Worm (Caenorhabditis elegans) whole organism, mixed stage, embryonic: ENCODE measurements around the gene C49F5.6.
"Not testable (repeated sequence)": the region's sequence is repeated elsewhere in the genome, so short reads cannot be mapped to it uniquely, and the experiment has no call there.

ENCODE experiments used
- M03D4.4 ChIP-seq: sonication (generic microtip); optimal IDR thresholded peaks from 2 replicates; lab custom pipeline; 2017; ENCODE audit warnings: mild to moderate bottlenecking, missing genetic modification characterization, missing compliant biosample characterization
- bed-3 ChIP-seq: fragments of 200-800 bp; sonication (Bioruptor generic); optimal IDR thresholded peaks from 3 replicates; lab custom pipeline; 2018; ENCODE audit warnings: mild to moderate bottlenecking, missing genetic modification characterization, moderate library complexity, missing compliant biosample characterization
- ceh-39 ChIP-seq: fragments of 150-350 bp; optimal IDR thresholded peaks from 2 replicates; lab custom pipeline; 2014; ENCODE audit warnings: missing biosample characterization, missing genetic modification characterization
- ceh-43 ChIP-seq: fragments of 200-800 bp; sonication (Bioruptor generic); optimal IDR thresholded peaks from 2 replicates; lab custom pipeline; 2018; ENCODE audit warnings: mild to moderate bottlenecking, missing genetic modification characterization, moderate library complexity, missing compliant biosample characterization
- ces-1 ChIP-seq: fragments of 150-350 bp; optimal IDR thresholded peaks from 2 replicates; lab custom pipeline; 2014; ENCODE audit warnings: missing biosample characterization, missing genetic modification reagents, missing genetic modification characterization
- cnd-1 ChIP-seq: fragments of 200-800 bp; sonication (Bioruptor generic); optimal IDR thresholded peaks from 2 replicates; lab custom pipeline; 2018; ENCODE audit warnings: mild to moderate bottlenecking, missing genetic modification characterization, missing compliant biosample characterization
- drap-1 ChIP-seq: fragments of 200-800 bp; sonication (Bioruptor generic); optimal IDR thresholded peaks from 3 replicates; lab custom pipeline; 2018; ENCODE audit warnings: mild to moderate bottlenecking, missing genetic modification characterization, missing compliant biosample characterization
- elt-1 ChIP-seq: sonication (generic microtip); optimal IDR thresholded peaks from 2 replicates; lab custom pipeline; 2017; ENCODE audit warnings: missing genetic modification characterization, mild to moderate bottlenecking, missing compliant biosample characterization, antibody characterized with exemption, moderate library complexity, borderline replicate concordance; ENCODE audit not compliant: insufficient read depth
- elt-3 ChIP-seq: fragments of 150-350 bp; optimal IDR thresholded peaks from 2 replicates; lab custom pipeline; 2014; ENCODE audit warnings: missing biosample characterization, missing genetic modification characterization
- flh-1 ChIP-seq: fragments of 200-800 bp; sonication (Bioruptor generic); optimal IDR thresholded peaks from 2 replicates; lab custom pipeline; 2018; ENCODE audit warnings: mild to moderate bottlenecking, missing genetic modification characterization, moderate library complexity, missing compliant biosample characterization
- ham-2 ChIP-seq: fragments of 200-800 bp; sonication (Bioruptor generic); optimal IDR thresholded peaks from 2 replicates; lab custom pipeline; 2018; ENCODE audit warnings: mild to moderate bottlenecking, missing genetic modification characterization, missing compliant biosample characterization
- hlh-1 ChIP-seq: fragments of 150-350 bp; optimal IDR thresholded peaks from 2 replicates; lab custom pipeline; 2014; ENCODE audit warnings: missing biosample characterization, missing genetic modification reagents, missing genetic modification characterization
- lin-13 ChIP-seq: fragments of 150-350 bp; optimal IDR thresholded peaks from 2 replicates; lab custom pipeline; 2014; ENCODE audit warnings: missing biosample characterization, missing genetic modification characterization
- lin-32 ChIP-seq: fragments of 200-800 bp; sonication (Bioruptor generic); optimal IDR thresholded peaks from 2 replicates; lab custom pipeline; 2018; ENCODE audit warnings: mild to moderate bottlenecking, missing genetic modification characterization, missing compliant biosample characterization
- lsy-2 ChIP-seq: fragments of 150-350 bp; optimal IDR thresholded peaks from 2 replicates; lab custom pipeline; 2014; ENCODE audit warnings: missing biosample characterization, missing genetic modification characterization
- mab-5 ChIP-seq: fragments of 150-350 bp; optimal IDR thresholded peaks from 2 replicates; lab custom pipeline; 2014; ENCODE audit warnings: missing biosample characterization, missing genetic modification characterization
- mep-1 ChIP-seq: fragments of 150-350 bp; optimal IDR thresholded peaks from 2 replicates; lab custom pipeline; 2017; ENCODE audit warnings: missing biosample characterization, missing genetic modification reagents, missing genetic modification characterization, inconsistent platforms
- mls-2 ChIP-seq: sonication (generic microtip); optimal IDR thresholded peaks from 2 replicates; lab custom pipeline; 2016; ENCODE audit warnings: mild to moderate bottlenecking, missing genetic modification characterization, moderate library complexity, missing compliant biosample characterization
- nhr-12 ChIP-seq: fragments of 150-350 bp; optimal IDR thresholded peaks from 2 replicates; lab custom pipeline; 2014; ENCODE audit warnings: missing biosample characterization, missing genetic modification characterization
- nhr-2 ChIP-seq: fragments of 150-350 bp; optimal IDR thresholded peaks from 2 replicates; lab custom pipeline; 2014; ENCODE audit warnings: missing biosample characterization, missing genetic modification characterization
- nhr-237 ChIP-seq: fragments of 150-350 bp; optimal IDR thresholded peaks from 2 replicates; lab custom pipeline; 2014; ENCODE audit warnings: missing biosample characterization, missing genetic modification characterization
- nhr-28 ChIP-seq: fragments of 150-350 bp; optimal IDR thresholded peaks from 2 replicates; lab custom pipeline; 2014; ENCODE audit warnings: missing biosample characterization, missing genetic modification characterization
- nhr-76 ChIP-seq: sonication (generic microtip); optimal IDR thresholded peaks from 2 replicates; lab custom pipeline; 2017; ENCODE audit warnings: missing biosample characterization, missing genetic modification characterization
- sem-2 ChIP-seq: fragments of 200-800 bp; sonication (Bioruptor generic); optimal IDR thresholded peaks from 2 replicates; lab custom pipeline; 2018; ENCODE audit warnings: mild to moderate bottlenecking, missing genetic modification characterization, missing compliant biosample characterization
- snpc-4 ChIP-seq: fragments of 150-350 bp; optimal IDR thresholded peaks from 2 replicates; lab custom pipeline; 2014; ENCODE audit warnings: missing biosample characterization, missing genetic modification characterization
- sptf-1 ChIP-seq: sonication (generic microtip); optimal IDR thresholded peaks from 2 replicates; lab custom pipeline; 2017; ENCODE audit warnings: mild to moderate bottlenecking, missing genetic modification characterization, moderate library complexity, missing compliant biosample characterization
- tbx-8 ChIP-seq: fragments of 200-800 bp; sonication (Bioruptor generic); optimal IDR thresholded peaks from 2 replicates; lab custom pipeline; 2018; ENCODE audit warnings: mild to moderate bottlenecking, missing genetic modification characterization, moderate library complexity, missing compliant biosample characterization
- unc-39 ChIP-seq: fragments of 150-350 bp; optimal IDR thresholded peaks from 2 replicates; lab custom pipeline; 2014; ENCODE audit warnings: missing biosample characterization, missing genetic modification characterization
- unc-62 ChIP-seq: fragments of 150-350 bp; optimal IDR thresholded peaks from 2 replicates; lab custom pipeline; 2014; ENCODE audit warnings: missing biosample characterization, missing genetic modification reagents, missing genetic modification characterization

The C49F5.6 gene

DNA sequence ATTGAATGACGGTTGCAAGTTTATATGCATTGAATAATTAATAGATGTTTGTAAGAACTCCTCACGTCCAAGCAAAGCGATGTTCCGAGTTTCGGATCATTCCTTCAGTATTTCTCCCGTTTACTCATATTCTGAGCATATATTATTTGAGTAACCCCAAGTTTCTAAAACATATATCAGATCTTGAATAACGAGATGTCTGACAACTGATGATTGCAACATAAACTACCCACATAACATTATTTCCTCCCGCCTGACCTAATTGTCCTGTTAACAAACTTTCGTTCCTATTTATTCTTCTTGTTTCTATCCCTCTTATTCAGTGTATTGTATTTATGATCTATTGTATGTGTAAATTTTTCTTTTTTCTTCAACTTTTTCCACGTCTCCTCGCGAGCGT lies 27.0 kb upstream of the C49F5.6 start, which contains the start of gene C49F5.13:
Gene C49F5.13 (plus strand): TSS at position 301 of the 400 bp plus-strand sequence.
- not testable (repeated sequence) for TF ChIP-seq elt-3 (tag; lab: Kevin White, UChicago); nhr-28 (tag; lab: Kevin White, UChicago); cnd-1

DNA sequence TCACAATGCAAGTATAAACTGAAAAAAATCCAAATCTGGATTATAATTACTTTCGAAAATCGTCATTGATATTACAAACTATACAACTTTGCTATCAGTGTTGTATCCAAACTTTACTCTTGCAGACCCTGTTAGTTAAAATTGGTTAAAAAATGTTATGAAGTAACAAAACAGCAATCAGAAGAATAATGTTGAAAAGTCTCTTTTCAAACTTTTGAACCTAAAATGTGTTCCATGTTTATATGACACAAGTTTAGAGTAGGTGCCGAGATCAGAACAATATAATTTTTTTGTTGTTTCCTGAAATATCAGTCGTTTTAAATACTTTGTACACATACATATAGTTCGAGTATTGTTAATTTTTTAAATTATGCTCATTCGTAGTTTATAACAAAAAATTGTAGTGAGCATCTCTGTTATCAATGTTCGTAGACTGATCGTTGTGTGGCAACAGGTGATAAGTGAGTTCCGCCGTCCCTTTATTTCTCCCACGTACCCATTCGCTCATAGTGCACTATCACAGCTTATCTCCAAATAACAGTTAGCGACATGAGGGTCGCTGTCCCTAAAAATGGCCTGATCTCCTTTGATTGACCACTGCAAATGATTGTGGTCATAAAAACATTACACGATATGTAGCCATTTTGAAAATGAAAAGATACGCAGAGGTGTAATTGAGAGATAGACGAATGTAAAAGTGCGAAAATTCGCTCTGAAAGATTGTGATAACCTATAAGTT lies 25.9 kb upstream of the C49F5.6 start:
- no peak for TF ChIP-seq drap-1
- no peak for TF ChIP-seq nhr-2 (tag; lab: Kevin White, UChicago)
- TF ChIP-seq sem-2 (GFP tag; lab: Kevin White, UChicago): no peak
- TF ChIP-seq nhr-237 (tag; lab: Kevin White, UChicago): no peak
- TF ChIP-seq flh-1 (GFP tag; lab: Kevin White, UChicago): no peak
- TF ChIP-seq nhr-28 (tag; lab: Kevin White, UChicago): no peak
- no peak for TF ChIP-seq bed-3
- no peak for TF ChIP-seq elt-3 (tag; lab: Kevin White, UChicago)
- TF ChIP-seq mab-5: no peak

DNA sequence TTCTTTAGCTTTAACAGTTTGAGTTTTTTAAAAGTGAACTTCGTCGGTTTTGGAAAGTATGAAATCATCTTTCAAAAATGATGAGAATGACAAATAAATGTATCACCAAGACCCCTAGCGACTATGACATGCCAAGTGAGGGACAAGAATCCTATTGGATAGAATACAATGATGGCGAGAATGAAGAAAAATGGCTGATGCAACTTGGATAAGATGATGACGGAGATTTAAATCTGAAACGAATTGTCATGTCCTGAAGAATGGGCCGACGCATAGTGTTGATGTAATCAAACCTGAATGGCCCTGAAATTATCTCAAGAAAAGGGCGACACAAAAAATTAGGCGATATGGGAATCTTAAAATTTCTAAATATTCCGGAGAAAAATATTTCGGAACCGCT lies 24.5 kb upstream of the C49F5.6 start:
- TF ChIP-seq unc-62 (peak; percentile 21), elt-1 (tag; lab: Kevin White, UChicago) (peak; percentile 91), mls-2 (tag; lab: Kevin White, UChicago) (no peak)

DNA sequence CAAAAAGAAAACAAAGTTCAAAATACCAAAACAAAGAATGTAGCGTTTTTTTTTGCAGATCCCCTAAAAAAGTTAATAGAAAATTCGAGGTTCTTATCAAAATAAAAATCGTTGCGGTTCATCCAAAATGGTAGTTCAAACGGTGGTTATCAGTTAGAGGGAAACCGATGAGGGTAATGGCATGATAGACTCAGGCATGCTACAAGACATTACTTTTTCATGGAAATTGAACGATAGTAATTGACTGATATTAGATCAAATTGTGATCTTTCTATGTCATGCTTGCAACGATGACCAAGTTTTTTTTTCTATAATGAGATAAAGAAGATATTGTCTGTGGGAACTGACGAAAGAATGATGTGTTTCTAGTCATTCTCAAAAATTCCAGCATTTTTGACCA lies 23.6 kb upstream of the C49F5.6 start:
- no peak for TF ChIP-seq flh-1 (GFP tag; lab: Kevin White, UChicago)
- TF ChIP-seq sptf-1: no peak
- no peak for TF ChIP-seq mep-1 (tag; lab: Kevin White, UChicago)
- TF ChIP-seq nhr-12 (tag; lab: Kevin White, UChicago): no peak
- no peak for TF ChIP-seq unc-62
- no peak for TF ChIP-seq snpc-4 (tag; lab: Kevin White, UChicago)
- no peak for TF ChIP-seq tbx-8 (GFP tag; lab: Kevin White, UChicago)
- TF ChIP-seq, all 35 proteins: peak for 0

DNA sequence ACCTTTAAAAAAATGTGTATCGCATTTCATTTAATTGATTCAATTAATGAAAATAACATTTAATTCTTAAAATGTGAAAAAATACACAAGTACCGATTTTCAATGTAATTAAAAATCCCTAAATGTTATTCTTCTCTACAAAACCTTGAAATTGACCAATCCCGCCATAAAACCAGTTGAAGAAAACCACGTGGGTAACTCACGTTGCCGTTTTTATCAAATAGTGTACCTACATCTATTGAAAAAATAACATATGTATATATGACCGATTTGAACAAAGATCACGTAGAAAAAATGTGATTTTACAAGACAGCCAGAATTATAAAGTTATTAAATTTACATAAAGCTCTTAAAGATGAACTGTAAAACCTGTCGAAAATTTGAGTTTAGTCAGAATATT lies 23.0 kb upstream of the C49F5.6 start:
- TF ChIP-seq unc-62 (no peak), lin-13 (no peak), lsy-2 (tag; lab: Kevin White, UChicago) (no peak), hlh-1 (tag; lab: Kevin White, UChicago) (no peak), nhr-76 (no peak), sptf-1 (no peak), tbx-8 (GFP tag; lab: Kevin White, UChicago) (no peak), M03D4.4 (tag; lab: Kevin White, UChicago) (no peak), elt-3 (tag; lab: Kevin White, UChicago) (no peak), nhr-237 (tag; lab: Kevin White, UChicago) (no peak), ceh-39 (tag; lab: Kevin White, UChicago) (no peak), snpc-4 (tag; lab: Kevin White, UChicago) (no peak), ham-2 (GFP tag; lab: Kevin White, UChicago) (no peak), nhr-12 (tag; lab: Kevin White, UChicago) (no peak), lin-32 (GFP tag; lab: Kevin White, UChicago) (no peak), ces-1 (GFP tag; lab: Kevin White, UChicago) (no peak), ceh-43 (no peak), nhr-28 (tag; lab: Kevin White, UChicago) (no peak)

DNA sequence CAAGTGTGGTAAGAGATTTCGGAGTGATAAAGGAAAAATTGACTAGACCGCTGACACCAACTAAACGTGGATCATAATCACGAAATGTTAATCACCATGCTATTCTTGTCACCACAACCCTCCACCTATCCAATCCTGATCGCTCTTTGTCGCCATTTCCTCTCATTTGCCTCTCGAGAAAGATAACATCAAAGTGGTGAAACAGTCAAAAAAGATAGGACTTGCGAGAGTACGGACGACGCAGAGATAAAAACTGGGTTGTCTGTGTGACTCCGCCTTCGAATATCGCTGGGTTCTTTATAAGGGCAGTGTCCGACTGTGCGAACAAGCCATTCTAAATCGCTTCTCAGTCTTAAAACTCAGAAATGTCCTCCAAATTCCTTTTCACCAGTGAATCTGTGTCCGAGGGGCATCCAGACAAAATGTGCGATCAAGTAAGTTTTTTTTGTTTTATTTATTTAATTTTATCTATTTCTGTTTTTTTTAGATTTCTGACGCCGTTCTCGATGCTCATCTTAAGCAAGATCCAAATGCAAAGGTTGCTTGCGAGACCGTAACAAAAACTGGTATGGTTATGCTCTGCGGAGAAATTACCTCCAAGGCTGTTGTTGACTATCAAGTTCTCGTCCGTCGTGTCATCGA lies 22.3 kb upstream of the C49F5.6 start, which contains the start of gene sams-1:
Gene sams-1 (plus strand): TSS at position 300 of the 642 bp plus-strand sequence.
- TF ChIP-seq elt-1 (tag; lab: Kevin White, UChicago) (peak; percentile 75), unc-39 (tag; lab: Kevin White, UChicago) (no peak)
